Fruit fly (Drosophila melanogaster): Measurements from ENCODE around the gene Pde6.

Gene Pde6

DNA sequence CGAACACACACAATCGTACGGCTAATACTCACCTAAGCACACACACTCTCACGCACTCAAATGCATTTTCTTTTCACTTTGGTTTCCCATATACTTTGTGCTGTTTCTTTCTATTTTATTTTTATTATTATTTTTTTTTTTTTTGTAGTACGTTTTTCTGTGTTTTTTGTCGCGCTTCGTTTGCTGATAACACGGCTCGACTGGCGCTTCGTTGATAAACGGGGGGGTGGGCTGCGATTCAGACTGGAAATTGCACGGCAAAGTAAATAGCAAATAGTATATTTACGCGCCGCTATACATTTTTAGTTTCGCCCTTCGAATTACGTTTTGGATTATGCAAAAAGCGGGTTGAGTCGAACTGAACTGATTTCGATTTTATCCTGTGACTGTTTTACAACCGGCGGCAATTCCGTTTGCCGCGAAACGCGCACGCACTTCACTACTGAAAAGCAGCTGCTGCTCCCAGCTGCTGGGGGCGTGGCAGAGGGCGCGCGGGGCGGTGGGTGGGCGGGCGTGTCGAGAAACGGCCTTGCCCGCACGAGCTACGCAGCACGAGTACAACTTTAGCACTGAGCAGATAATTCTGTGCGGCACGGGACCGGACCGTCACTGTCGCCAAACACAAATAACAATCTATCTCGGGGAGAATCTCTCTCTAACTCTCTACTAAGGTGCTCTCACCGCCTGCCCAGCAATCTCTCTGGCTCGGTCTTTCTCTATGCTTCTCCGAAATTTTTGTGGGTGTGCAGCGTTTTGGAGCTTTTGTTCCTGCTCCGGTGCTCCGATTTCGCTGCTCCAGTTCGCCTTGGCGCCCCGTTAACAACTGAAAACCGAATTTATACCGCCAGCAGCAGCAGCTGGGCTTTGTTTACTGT is at the start of gene Pde6:
Gene Pde6, minus strand, starts transcription at position 825 of the 875 bp plus-strand sequence.
- TF ChIP-seq Hr96 (GFP tag; optimal IDR thresholded peaks at IDR 0.05): peak; percentile 42
- peak; percentile 38 for TF ChIP-seq Mnt (GFP tag; optimal IDR thresholded peaks at IDR 0.05)
- peak; percentile 36 for TF ChIP-seq tj (GFP tag; optimal IDR thresholded peaks at IDR 0.05)
- TF ChIP-seq kay (GFP tag; ENCODE audit: borderline replicate concordance): peak; percentile 91
- peak; percentile 89 for TF ChIP-seq cic (GFP tag; optimal IDR thresholded peaks at IDR 0.05)
- no peak for TF ChIP-seq CG7101 (tag; optimal IDR thresholded peaks at IDR 0.05)
- TF ChIP-seq toe (GFP tag; optimal IDR thresholded peaks at IDR 0.05): no peak
- TF ChIP-seq pad (GFP tag; optimal IDR thresholded peaks at IDR 0.05): no peak
- no peak for TF ChIP-seq CG14711 (tag; optimal IDR thresholded peaks at IDR 0.05)
- no peak for TF ChIP-seq Clk (GFP tag; optimal IDR thresholded peaks at IDR 0.05)
- no peak for TF ChIP-seq CG5204 (GFP tag; optimal IDR thresholded peaks at IDR 0.05)
- TF ChIP-seq CG1620 (GFP tag; optimal IDR thresholded peaks at IDR 0.05): no peak
- TF ChIP-seq CG11617 (GFP tag; optimal IDR thresholded peaks at IDR 0.05): peak; percentile 63
- TF ChIP-seq CG12768 (GFP tag; optimal IDR thresholded peaks at IDR 0.05): peak; percentile 79
- TF ChIP-seq cnc (optimal IDR thresholded peaks at IDR 0.05): no peak
- TF ChIP-seq bab1 (GFP tag; optimal IDR thresholded peaks at IDR 0.05): no peak
- TF ChIP-seq ovo (GFP tag; optimal IDR thresholded peaks at IDR 0.05): peak; percentile 17
- peak; percentile 61 for TF ChIP-seq CG33017 (tag; optimal IDR thresholded peaks at IDR 0.05)
- peak; percentile 43 for TF ChIP-seq CG7045 (GFP tag; optimal IDR thresholded peaks at IDR 0.05)
- peak; percentile 33 for TF ChIP-seq Crg-1 (GFP tag; optimal IDR thresholded peaks at IDR 0.05)

DNA sequence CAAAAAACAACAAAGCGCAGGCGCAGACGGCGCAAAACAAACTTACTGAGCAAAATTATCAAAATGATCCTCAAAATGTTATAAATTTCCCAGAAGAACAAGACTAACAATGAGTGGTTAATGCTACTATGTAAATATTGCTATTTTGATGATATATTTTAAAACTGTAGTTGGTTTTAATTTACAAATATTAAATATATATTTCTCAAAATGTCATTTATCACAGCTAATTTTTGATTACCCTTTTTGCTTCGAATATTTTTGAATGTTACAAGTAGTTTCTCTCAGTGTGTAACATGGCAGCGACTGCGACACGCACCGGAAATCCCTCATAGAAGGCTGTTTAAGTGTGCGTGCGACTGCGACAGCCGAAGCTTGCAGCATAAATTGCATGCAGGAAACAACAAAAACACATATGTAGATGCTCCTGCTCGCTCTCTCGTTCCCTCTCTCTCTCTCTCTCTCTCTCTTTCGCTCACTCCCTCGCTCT is 39.9 kb upstream of the Pde6 start:
- no peak for TF ChIP-seq Hr96 (GFP tag; optimal IDR thresholded peaks at IDR 0.05)

DNA sequence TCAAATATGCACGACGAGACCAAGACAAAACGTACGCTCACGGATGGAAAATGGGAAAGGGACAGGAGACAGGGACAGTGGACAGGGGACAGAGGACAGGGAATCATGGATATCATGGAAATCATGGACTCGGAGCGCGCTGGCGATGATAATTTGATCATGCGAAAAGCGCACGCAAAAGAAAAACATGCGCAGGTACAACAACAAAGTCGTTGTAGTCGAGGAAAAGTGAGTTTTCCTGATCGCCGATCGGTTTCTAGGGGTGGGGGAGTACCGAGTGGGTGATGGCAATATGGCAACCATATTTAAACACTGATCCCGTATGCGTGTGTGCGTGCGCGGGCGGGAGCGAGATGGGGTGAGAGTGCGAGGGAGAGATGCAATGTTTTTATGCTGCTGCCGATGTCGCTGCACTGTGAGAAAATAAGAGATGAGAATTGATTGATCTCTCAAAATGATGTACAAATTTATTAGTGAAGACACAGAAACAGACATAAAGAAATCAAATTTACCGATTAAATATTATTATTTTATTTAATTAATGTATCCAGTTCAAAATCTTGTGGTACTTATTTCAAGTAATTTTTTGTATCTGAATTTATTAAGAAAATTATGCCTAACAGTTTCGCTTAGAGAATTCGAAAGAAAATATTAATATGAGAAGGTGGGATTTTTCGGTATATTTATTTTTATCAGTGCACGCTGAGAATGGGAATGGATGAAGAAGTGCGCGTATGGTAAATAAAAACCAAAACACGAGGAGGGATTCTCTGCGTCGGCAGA is 32.8 kb upstream of the Pde6 start:
- TF ChIP-seq CG12768 (GFP tag; optimal IDR thresholded peaks at IDR 0.05) (no peak), tj (GFP tag; optimal IDR thresholded peaks at IDR 0.05) (no peak), cic (GFP tag; optimal IDR thresholded peaks at IDR 0.05) (no peak), Mnt (GFP tag; optimal IDR thresholded peaks at IDR 0.05) (no peak), CG33017 (tag; optimal IDR thresholded peaks at IDR 0.05) (no peak), cnc (optimal IDR thresholded peaks at IDR 0.05) (no peak), pad (GFP tag; optimal IDR thresholded peaks at IDR 0.05) (no peak), kay (GFP tag; ENCODE audit: borderline replicate concordance) (no peak), CG11617 (GFP tag; optimal IDR thresholded peaks at IDR 0.05) (no peak)

DNA sequence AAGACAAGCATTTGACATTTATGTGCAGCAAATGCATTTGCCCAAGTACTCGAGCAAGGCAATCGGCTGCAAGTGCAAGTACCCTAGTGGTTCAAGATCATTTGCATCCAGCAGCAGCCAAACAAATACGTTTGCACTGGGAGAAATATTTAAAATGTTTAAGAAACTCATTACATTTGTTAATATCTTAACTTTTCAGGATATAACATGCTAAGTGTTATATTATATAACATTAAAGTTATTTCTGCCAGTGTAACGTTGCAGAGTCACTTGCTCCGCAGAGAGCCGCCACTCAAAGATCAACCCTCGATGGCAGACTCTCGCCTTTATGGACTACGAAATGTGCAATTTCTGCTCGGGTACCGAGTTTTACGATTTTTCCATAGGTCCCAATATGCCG is 31.4 kb upstream of the Pde6 start:
- no peak for TF ChIP-seq ovo (GFP tag; optimal IDR thresholded peaks at IDR 0.05)

DNA sequence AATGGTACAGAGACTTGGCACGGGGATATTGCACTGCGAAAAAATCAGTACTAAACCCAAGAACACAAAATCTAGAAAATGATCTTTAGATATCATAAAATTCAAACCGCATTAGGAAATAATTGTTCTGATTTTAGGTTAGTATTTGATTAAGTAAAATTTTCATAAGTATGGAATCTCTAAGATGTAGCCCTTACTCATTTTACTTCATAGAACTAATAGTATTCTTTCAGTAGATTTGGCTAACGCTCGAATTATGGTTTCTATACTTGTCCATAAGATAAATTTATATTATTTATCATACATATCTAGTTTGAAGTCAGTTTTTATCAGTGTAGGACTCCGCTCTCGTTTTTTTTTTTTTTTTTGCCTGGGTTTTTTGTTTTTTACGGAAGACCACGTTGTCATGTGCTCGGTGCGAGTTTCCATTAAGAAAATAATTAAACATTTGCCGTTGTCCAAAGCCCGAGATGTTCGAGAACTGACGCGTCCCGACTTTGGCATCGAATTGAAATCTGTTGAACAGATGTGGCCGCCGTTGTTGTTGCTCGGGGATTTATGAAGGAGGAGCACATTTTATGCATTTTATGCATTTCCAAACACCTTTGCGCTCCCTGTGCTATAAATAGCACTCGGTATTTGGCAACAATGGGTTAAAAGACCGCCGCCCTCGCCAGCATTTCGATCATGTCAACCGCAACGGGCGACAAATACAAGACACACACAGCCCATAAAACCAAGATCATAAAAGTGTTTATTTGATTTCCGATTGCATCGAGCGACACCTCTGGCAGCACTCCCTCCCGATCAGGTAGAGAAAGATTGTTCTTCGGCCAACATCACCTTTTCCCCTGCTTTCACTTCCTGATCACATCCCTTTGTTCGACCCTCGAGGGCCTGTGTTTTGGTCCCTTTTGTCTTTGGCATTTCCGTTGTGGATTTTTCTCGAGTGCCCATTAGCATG is 28.7 kb upstream of the Pde6 start:
- TF ChIP-seq CG14711 (tag; optimal IDR thresholded peaks at IDR 0.05) (no peak), CG7045 (GFP tag; optimal IDR thresholded peaks at IDR 0.05) (no peak), cic (GFP tag; optimal IDR thresholded peaks at IDR 0.05) (no peak), ovo (GFP tag; optimal IDR thresholded peaks at IDR 0.05) (no peak), kay (GFP tag; ENCODE audit: borderline replicate concordance) (no peak), cnc (optimal IDR thresholded peaks at IDR 0.05) (no peak), CG12768 (GFP tag; optimal IDR thresholded peaks at IDR 0.05) (no peak), Mnt (GFP tag; optimal IDR thresholded peaks at IDR 0.05) (no peak), bab1 (GFP tag; optimal IDR thresholded peaks at IDR 0.05) (no peak), Clk (GFP tag; optimal IDR thresholded peaks at IDR 0.05) (no peak), toe (GFP tag; optimal IDR thresholded peaks at IDR 0.05) (no peak), CG7101 (tag; optimal IDR thresholded peaks at IDR 0.05) (no peak), pad (GFP tag; optimal IDR thresholded peaks at IDR 0.05) (no peak), Hr96 (GFP tag; optimal IDR thresholded peaks at IDR 0.05) (no peak), CG5204 (GFP tag; optimal IDR thresholded peaks at IDR 0.05) (no peak), CG33017 (tag; optimal IDR thresholded peaks at IDR 0.05) (no peak), tj (GFP tag; optimal IDR thresholded peaks at IDR 0.05) (no peak), Crg-1 (GFP tag; optimal IDR thresholded peaks at IDR 0.05) (no peak), CG1620 (GFP tag; optimal IDR thresholded peaks at IDR 0.05) (no peak), CG11617 (GFP tag; optimal IDR thresholded peaks at IDR 0.05) (no peak)
